Fruit fly (Drosophila melanogaster) Kc167 (cell line): ENCODE data around the gene CG5592.

Experiments
- Myc ChIP-seq: fragments of >200 bp; optimal IDR thresholded peaks from 2 replicates; lab custom pipeline; 2017; ENCODE audit warnings: missing external identifiers
- Sin3A ChIP-seq: fragments of >200 bp; optimal IDR thresholded peaks from 2 replicates; lab custom pipeline; 2018; ENCODE audit warnings: missing external identifiers
- insv ChIP-seq: fragments of >200 bp; optimal IDR thresholded peaks from 3 replicates; lab custom pipeline; 2018; ENCODE audit warnings: missing external identifiers
- psq ChIP-seq: fragments of >200 bp; optimal IDR thresholded peaks from 2 replicates; lab custom pipeline; 2017; ENCODE audit warnings: missing external identifiers

dm6 chr3L:5941508-5941907 lies 44.1 kb downstream of the CG5592 start:
- TF ChIP-seq insv (no peak), Sin3A (lab: Kevin White, UChicago) (no peak), psq (no peak), Myc (lab: Kevin White, UChicago) (no peak)
